Fruit fly (Drosophila melanogaster) S2 (cell line): ENCODE data around the gene Pde11.

Experiments used
- CG8478 ChIP-seq: fragments of >200 bp; optimal IDR thresholded peaks from 2 replicates; lab custom pipeline; 2018
- CTCF ChIP-seq, 2 experiments: fragments of >200 bp; optimal IDR thresholded peaks; 2 replicates each; lab custom pipeline; 2018

The Pde11 gene

DNA sequence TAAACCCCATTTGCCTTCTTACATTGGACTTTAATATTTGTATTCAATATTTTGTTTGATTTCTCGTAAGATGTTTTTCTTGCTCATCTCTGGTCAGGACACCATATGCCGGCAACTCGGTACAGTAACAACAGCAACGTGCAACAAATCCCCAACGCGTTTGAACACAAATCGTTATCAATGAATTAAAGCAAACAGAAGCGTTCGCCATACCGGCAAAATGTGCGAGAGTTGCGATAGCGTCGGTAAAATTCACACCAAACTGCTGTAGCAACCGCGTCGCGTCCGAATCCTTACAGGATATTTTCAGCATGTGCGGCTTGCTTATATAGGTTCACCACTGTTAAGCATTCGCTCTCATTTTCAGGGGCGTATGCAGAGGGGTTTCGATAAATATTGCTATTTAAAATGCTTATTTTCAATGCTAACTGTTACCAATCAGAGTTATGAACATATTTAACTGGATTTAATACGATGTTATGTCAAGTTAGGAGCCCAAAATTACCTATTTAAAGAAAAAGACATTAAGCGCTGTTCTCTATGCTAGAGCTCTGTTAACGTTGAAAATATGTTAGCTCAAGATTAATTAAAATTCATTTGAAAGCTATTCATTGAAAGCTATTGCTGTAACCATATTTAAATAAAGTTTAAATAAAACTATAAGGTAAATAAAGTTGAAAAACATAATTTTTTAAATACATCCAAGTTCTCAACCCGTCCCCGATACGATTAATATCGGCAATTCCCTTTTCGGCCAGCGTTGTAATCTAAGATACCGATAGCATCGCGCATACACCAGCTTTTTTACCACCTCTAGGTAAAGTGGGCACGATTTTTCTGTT, at the start of gene Pde11, which contains the start of gene CG15160:
TSS of gene Pde11 (minus strand) at position 243 of the 842 bp plus-strand sequence.
TSS of gene CG15160 (plus strand) at position 792 of the 842 bp plus-strand sequence.
- TF ChIP-seq CG8478 (lab: Kevin White, UChicago) = no peak
- peak in 1 of 2 experiments; percentile 56 for TF ChIP-seq CTCF (optimal IDR thresholded peaks at IDR 0.05; lab: Kevin White, UChicago)

DNA sequence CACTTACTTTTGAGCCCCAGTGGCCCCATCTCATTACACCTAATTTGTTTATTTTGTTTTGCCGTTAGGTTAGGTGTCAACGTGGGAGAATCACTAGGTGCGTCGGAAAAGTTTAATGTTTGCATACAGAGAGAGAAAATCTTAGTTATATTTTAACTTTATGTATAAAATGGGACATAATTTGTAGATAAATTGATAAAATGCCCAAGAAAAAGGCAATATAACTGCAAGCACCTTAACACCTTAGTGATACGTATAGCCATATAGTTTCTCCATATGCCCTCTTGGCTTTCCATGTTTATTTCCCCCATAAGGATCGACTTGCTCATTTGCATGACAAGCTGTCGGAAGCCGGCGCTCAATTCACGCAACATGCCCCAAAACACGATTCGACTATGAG, 48.8 kb upstream of the Pde11 start:
- TF ChIP-seq CTCF (optimal IDR thresholded peaks at IDR 0.05; lab: Kevin White, UChicago) = no peak
- TF ChIP-seq CG8478 (lab: Kevin White, UChicago) = no peak

DNA sequence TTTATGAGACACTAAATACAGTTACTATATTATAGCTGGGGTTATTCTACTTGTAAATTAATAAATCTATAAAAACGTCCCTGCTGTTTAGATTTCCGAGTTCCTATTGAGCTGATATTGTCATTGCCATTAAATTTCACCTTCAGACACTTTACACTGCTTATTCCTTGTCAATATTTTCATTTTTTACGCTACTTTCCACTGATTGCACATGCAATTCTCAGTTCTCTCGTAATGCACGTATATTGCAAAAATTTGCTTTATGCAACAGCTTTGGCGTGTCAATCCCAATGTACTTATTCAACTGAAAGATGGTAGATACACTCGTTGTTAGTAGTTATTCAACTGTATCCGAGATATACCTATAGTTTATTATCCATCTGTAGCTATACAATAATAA, 42.2 kb upstream of the Pde11 start:
- TF ChIP-seq CTCF (optimal IDR thresholded peaks at IDR 0.05; lab: Kevin White, UChicago) = no peak
- TF ChIP-seq CG8478 (lab: Kevin White, UChicago) = no peak

DNA sequence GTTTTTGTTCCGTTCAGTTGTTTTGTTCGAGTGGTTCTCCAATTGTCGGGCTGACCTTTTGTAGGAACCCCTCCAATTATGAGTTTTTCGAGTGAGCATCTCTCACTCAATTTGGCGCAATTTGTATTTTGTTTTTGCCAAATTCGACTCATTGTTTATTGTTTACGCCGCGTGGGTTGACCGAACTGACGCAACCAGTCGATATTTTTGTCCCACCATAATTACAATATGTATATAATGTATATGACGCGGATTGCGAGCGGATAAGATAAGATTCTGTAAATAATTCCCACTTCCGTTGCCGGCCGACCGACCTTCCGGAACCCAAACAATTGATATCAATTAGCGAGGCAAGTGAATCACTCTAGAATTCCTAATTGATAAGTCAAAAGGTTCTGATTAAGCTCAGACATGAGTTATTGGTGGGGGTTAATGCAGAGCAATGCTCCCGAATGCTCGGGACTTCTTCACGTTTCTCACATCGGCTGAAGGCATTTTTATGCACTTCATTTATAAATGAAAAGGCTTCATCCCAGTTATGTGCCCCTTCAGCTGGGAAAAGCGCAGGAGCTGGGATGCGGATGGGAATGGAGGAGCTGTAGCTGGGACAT, 40.6 kb upstream of the Pde11 start:
- TF ChIP-seq CG8478 (lab: Kevin White, UChicago) = no peak

DNA sequence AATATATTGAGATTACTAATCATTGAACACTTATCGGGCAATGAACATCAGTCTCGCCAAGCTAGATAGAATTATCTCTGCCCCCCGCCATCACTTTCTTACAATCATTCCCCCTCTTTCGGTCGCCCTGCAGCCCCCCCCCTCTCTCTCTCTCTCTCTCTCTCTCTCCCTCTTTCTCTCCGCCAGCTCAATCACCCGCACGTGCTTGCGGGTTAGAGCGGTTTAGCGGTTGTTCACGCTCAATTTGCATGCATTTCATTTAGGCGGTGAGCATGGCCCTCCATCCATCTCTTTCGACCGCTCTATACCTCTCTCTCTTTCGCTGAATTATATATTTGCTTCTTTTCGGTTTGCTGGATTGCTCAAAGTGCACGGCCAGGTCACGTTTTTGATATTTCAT, 39.0 kb upstream of the Pde11 start:
- no peak for TF ChIP-seq CTCF (optimal IDR thresholded peaks at IDR 0.05; lab: Kevin White, UChicago)
- no peak for TF ChIP-seq CG8478 (lab: Kevin White, UChicago)

DNA sequence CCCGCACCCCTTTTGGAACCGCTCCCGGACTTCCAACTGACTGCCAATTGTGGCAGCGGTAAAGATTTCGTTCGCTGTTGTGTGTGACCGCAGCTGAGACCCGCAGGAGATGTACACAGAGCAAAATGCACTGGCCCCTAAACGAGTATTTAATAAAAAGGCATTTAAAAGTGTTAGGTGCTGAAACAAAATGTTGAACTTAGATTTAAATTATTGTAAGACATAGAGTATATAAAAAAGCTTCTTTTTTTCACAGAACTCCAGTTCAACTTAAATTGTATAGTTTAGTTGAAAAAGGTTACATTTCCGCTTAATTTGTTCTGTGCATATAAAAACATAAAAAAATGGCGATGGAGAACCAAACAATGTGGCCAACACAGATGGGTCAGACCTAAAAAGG, 38.0 kb upstream of the Pde11 start:
- TF ChIP-seq CTCF (optimal IDR thresholded peaks at IDR 0.05; lab: Kevin White, UChicago) (no peak), CG8478 (lab: Kevin White, UChicago) (no peak)

- no peak for TF ChIP-seq CTCF (optimal IDR thresholded peaks at IDR 0.05; lab: Kevin White, UChicago)
- no peak for TF ChIP-seq CG8478 (lab: Kevin White, UChicago)
Observed at dm6 chr2L:18626987-18627386, 36.8 kb upstream of the Pde11 start.

dm6 chr2L:18625470-18625869, 35.3 kb upstream of the Pde11 start:
- no peak for TF ChIP-seq CG8478 (lab: Kevin White, UChicago)
- no peak for TF ChIP-seq CTCF (optimal IDR thresholded peaks at IDR 0.05; lab: Kevin White, UChicago)

DNA sequence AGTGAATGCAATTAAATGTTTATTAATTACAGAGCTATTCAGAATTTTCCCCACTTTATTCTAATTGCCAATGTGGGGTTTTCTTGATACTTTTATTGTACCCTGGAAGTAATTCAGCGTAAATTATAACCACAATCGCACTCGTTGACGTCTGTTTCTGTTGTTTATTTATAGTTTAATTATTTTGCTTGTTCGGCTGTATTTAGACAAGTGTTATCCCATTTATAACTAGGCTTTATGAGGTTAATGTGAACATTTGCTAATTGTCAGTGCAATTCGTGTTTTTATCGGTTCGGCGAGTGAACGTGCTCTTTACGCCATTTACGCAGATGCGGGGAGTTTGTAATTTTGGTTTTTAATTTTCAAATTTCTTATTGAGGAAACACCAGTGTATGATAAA, 34.9 kb upstream of the Pde11 start:
- TF ChIP-seq CTCF (optimal IDR thresholded peaks at IDR 0.05; lab: Kevin White, UChicago) (no peak), CG8478 (lab: Kevin White, UChicago) (no peak)

DNA sequence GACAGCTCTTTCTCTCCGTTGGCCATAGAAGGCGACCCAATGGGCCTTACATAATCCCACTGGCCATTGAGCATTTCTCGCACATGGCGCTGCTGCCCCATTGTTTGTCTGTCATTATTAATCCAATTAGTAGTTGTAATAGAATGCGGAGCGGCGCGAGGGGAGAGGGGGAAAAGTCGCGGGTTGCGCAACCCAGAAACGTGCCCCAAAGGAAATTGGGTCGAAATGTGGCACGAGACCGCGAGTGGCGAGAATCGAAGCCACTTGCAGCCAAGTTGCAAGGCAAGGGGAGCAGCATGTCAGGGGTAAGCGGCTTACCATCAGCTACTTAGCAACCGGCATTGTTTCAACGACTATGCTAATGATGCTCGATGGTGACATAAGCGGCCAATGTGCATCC, 34.2 kb upstream of the Pde11 start:
- TF ChIP-seq CG8478 (lab: Kevin White, UChicago) = no peak
- TF ChIP-seq CTCF (optimal IDR thresholded peaks at IDR 0.05; lab: Kevin White, UChicago) = no peak

DNA sequence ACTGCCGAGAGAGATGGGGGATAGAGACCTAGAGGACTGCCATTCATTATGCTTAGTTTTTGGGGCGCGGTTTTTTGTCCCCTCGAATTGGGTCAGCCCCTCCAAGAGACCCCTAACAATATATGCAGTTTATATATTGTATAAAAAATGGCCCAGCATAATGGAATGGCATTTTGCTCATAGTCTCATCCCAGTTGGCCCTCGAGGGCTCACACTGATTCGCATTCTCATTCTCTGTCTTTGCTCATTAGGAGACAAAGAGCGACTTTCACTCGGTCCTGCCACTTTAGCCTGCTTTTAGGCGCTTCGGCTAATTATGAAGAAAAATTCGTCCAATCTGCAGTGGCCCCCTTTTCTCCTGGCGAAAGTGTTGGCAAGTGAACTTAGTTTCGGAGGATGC, 33.3 kb upstream of the Pde11 start:
- no peak for TF ChIP-seq CG8478 (lab: Kevin White, UChicago)
- TF ChIP-seq CTCF (optimal IDR thresholded peaks at IDR 0.05; lab: Kevin White, UChicago) = no peak

DNA sequence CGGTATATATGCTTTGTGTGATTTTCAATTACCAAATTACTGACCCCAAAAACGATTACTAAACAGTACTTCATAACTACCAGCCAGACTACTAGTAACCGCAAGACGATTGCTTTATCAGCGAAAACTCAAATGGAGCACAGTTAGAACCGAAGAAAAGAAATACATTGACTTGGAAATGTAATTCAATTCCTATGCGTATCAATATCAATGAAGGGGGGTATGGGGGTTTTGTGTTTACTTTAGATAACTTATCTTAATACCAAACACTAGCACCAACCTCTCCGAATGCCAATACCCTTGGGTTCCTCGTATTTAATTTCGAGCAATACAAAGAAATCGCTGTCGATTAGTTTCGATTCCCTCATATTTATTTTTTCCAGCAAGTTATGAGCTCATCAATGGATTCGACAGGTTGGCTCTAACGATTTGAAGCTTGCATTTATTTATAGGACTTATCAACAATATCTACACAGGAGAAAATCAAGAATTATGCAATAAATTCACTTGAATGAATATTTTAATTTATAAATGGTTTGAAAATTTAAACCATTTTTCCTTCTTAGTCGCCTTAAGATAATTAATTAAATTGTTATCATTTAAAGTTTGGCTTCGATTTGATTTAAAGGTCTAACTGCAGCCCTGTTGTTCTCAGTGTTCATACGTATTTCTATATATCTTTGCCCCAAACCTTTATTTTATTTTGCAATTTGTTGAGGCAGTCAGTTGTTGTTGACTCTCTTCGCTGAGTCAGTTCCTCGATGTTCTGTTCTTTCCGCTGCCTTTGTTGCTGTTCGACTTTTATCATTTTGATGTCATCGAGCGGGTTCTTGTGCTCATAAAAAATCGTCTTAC, 31.4 kb upstream of the Pde11 start:
- TF ChIP-seq CG8478 (lab: Kevin White, UChicago) (no peak), CTCF (optimal IDR thresholded peaks at IDR 0.05; lab: Kevin White, UChicago) (no peak)

DNA sequence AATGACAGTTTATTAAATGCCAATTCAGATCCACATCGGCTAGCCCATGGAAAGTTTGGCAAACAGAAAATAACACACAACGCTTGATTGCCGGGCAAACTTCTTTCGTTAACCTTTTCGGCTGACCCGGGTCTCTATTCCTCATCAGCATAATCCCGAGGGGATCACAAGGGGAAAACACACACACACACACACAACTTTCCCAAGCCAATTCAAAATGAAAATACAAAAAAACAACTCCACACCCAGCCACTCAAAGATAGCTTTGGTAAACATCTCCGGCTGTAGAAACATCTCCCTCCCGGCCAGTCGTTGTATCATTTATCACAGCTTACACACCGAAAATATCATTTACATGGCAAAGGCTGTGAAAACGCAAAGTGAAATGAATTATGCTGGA, 30.0 kb upstream of the Pde11 start:
- TF ChIP-seq CTCF (optimal IDR thresholded peaks at IDR 0.05; lab: Kevin White, UChicago) = no peak
- no peak for TF ChIP-seq CG8478 (lab: Kevin White, UChicago)

- TF ChIP-seq CG8478 (lab: Kevin White, UChicago) (no peak), CTCF (optimal IDR thresholded peaks at IDR 0.05; lab: Kevin White, UChicago) (no peak)
Observed at dm6 chr2L:18617003-18617402, 26.9 kb upstream of the Pde11 start, which contains the start of gene MESR3. MESR3 (plus strand) TSS chr2L:18617256.

DNA sequence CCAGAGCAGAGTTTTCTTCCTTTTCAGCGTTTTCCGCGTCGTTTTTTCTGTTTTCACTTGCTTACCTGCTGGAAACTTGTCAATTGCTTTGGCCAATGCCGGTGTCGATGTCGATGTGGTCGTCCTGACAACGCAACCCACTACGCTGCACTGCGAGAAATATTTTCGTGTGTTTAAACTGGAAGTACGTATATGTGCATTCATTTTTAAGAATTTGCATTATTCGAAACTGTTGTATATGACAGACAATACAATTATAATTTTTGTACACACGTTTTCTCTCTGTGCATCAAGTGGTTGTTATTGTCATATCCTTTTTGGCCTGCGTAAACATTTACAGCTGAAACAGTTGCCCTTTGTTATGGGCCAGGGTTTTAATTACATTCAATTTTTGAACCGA, 25.9 kb upstream of the Pde11 start, which contains the start of gene IFT46:
TSS of gene IFT46 (minus strand) at position 88 of the 400 bp plus-strand sequence.
- TF ChIP-seq CTCF (optimal IDR thresholded peaks at IDR 0.05; lab: Kevin White, UChicago) (no peak), CG8478 (lab: Kevin White, UChicago) (no peak)
